Worm (Caenorhabditis elegans) whole organism, L2 larva: ENCODE measurements around the gene T10B9.14.

Experiments used
- R02D3.7 ChIP-seq: fragments of 150-350 bp; optimal IDR thresholded peaks from 2 replicates; lab custom pipeline; 2014; ENCODE audit warnings: missing biosample characterization, missing genetic modification characterization
- elt-1 ChIP-seq: fragments of 150-350 bp; optimal IDR thresholded peaks from 2 replicates; lab custom pipeline; 2014; ENCODE audit warnings: missing biosample characterization, missing genetic modification characterization
- elt-3 ChIP-seq: sonication (generic microtip); optimal IDR thresholded peaks from 2 replicates; lab custom pipeline; 2017; ENCODE audit warnings: missing biosample characterization, missing genetic modification characterization
- mdl-1 ChIP-seq, 2 experiments: fragments of 150-350 bp in 1 of 2; sonication (generic microtip) in 1 of 2; optimal IDR thresholded peaks; 2 replicates each; lab custom pipeline; 2017; ENCODE audit warnings: missing biosample characterization in 2 of 2, missing genetic modification characterization in 2 of 2
- nhr-11 ChIP-seq: fragments of 150-350 bp; optimal IDR thresholded peaks from 2 replicates; lab custom pipeline; 2014; ENCODE audit warnings: missing biosample characterization, missing genetic modification characterization
- nhr-129 ChIP-seq: fragments of 150-350 bp; optimal IDR thresholded peaks from 2 replicates; lab custom pipeline; 2014; ENCODE audit warnings: missing biosample characterization, missing genetic modification characterization
- zag-1 ChIP-seq: fragments of 150-350 bp; optimal IDR thresholded peaks from 2 replicates; lab custom pipeline; 2014; ENCODE audit warnings: missing biosample characterization, missing genetic modification characterization

DNA sequence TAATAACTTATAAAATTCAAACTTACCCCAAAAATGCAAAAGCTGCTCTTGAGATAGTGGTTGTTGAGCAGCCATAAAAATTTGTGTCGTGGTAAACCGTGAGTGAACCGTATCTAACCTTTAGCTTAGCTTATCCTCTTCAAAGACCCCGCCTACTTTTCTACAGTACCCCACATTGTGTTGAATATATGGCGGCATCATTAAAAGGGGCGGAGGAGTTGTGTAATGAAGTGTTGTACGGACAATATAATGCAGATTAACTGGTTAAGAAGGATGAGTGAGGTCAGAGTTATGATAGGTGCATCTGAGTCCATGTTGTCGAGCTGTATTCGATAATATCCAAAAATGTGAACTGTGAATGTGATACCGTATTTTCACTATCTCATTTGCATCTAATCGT is 45.6 kb upstream of the T10B9.14 start, which contains the start of gene eyg-1:
- TF ChIP-seq nhr-129 (no peak), mdl-1 (tag; optimal IDR thresholded peaks at IDR 0.05; lab: Kevin White, UChicago) (no peak), R02D3.7 (tag; lab: Kevin White, UChicago) (no peak), zag-1 (tag; lab: Kevin White, UChicago) (no peak), nhr-11 (tag; lab: Kevin White, UChicago) (no peak), elt-1 (tag; lab: Kevin White, UChicago) (no peak), elt-3 (tag; lab: Kevin White, UChicago) (no peak)
